Worm (Caenorhabditis elegans): Measurements from ENCODE around the gene C17H12.6.

- TF ChIP-seq ceh-83 (GFP tag; optimal IDR thresholded peaks at IDR 0.05) (no peak), snpc-4 (tag; optimal IDR thresholded peaks at IDR 0.05) (no peak), mep-1 (tag; optimal IDR thresholded peaks at IDR 0.05) (no peak), nhr-237 (tag; optimal IDR thresholded peaks at IDR 0.05) (no peak), nhr-76 (tag; optimal IDR thresholded peaks at IDR 0.05) (no peak), unc-39 (tag; optimal IDR thresholded peaks at IDR 0.05) (no peak), sptf-1 (tag; optimal IDR thresholded peaks at IDR 0.05) (no peak), blmp-1 (tag; optimal IDR thresholded peaks at IDR 0.05) (no peak)
Measured at ce11 chrIV:6817554-6817953, 4.8 kb downstream of the C17H12.6 start, which contains the start of gene C17H12.5.

Data from whole organism, mixed stage, embryonic.